Worm (Caenorhabditis elegans): Measurements from ENCODE around the gene ttr-53.

ttr-53 gene

DNA sequence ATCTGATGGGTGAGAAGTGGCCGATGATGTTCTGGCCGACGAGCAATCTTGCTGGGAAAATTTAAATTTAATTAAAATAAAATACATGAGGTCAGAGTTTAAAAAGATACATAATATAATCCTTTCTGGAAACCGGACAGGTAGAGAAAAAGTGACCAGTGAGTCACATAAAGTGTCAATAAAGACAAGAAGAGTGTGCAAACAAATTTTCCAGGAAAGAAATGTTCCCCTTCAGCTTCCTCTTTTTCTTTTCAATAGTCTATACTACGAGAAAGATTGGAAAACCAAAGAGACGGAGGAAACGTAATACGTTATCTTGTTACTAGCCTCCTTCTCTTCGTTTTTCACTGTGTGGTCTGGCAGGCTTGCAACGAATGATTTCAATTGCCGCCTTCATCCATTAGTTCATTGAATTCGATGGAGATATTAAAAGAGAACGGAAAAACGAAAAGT is 7.3 kb upstream of the ttr-53 start, which contains the start of gene tsp-12:
TSS of gene tsp-12 (minus strand) at position 51 of the 453 bp plus-strand sequence.
- TF ChIP-seq snpc-4 (tag; optimal IDR thresholded peaks at IDR 0.05) (peak; percentile 50), nhr-12 (tag; optimal IDR thresholded peaks at IDR 0.05) (no peak), pha-4 (tag; optimal IDR thresholded peaks at IDR 0.05) (peak; percentile 63), mml-1 (tag; optimal IDR thresholded peaks at IDR 0.05) (no peak)

DNA sequence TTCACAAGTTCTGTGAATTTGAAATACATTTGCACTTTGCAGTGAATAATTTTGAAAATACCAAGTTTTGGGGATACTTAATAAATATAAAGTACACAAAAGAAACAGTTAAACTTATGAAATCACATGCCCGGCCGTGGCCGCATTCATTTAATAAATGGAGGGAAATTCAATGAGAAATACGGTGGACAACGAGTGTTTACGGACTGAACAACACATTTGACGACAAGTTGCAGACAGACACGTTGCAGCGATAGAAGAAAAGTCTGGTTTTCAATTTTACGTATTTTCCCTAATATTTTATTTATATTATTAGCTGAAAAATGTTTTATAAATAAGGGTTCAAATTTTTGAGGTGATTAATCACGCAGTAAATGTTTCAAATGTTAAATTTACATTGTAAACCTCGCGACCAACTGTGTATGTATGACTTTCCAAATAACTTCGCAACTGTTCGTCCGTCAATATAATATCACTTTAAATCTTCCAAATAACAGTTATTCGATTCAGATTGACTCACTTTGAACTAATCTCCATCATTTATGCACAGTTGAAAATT is 6.3 kb upstream of the ttr-53 start, which contains the start of gene copg-1:
TSS of gene copg-1 (plus strand) at position 509 of the 559 bp plus-strand sequence.
- no peak for TF ChIP-seq R02D3.7 (tag; optimal IDR thresholded peaks at IDR 0.05)
- TF ChIP-seq ama-1 (optimal IDR thresholded peaks at IDR 0.05): no peak
- TF ChIP-seq nhr-12 (tag; optimal IDR thresholded peaks at IDR 0.05): no peak
- peak; percentile 43 for TF ChIP-seq lin-15B (tag; optimal IDR thresholded peaks at IDR 0.05)
- no peak for TF ChIP-seq jun-1 (tag; optimal IDR thresholded peaks at IDR 0.05)
- TF ChIP-seq hmg-11 (tag; optimal IDR thresholded peaks at IDR 0.05): peak; percentile 75
- no peak for TF ChIP-seq eor-1 (tag; optimal IDR thresholded peaks at IDR 0.05)
- no peak for TF ChIP-seq fkh-10 (GFP tag; optimal IDR thresholded peaks at IDR 0.05)
- TF ChIP-seq pha-4 (tag; optimal IDR thresholded peaks at IDR 0.05): peak; percentile 66
- no peak for TF ChIP-seq nhr-67 (tag; optimal IDR thresholded peaks at IDR 0.05)
- peak; percentile 51 for TF ChIP-seq snpc-4 (tag; optimal IDR thresholded peaks at IDR 0.05)
- TF ChIP-seq elt-1 (tag; optimal IDR thresholded peaks at IDR 0.05): no peak
- no peak for TF ChIP-seq ceh-82 (tag; optimal IDR thresholded peaks at IDR 0.05)
- peak; percentile 31 for TF ChIP-seq nhr-43 (tag; optimal IDR thresholded peaks at IDR 0.05; ENCODE audit: poor library complexity, severe bottlenecking)
- TF ChIP-seq nhr-23 (tag; optimal IDR thresholded peaks at IDR 0.05): peak; percentile 63
- TF ChIP-seq tbx-2 (tag; optimal IDR thresholded peaks at IDR 0.05): no peak
- TF ChIP-seq unc-39 (tag; optimal IDR thresholded peaks at IDR 0.05): no peak
- no peak for TF ChIP-seq ztf-11 (tag; optimal IDR thresholded peaks at IDR 0.05)
- TF ChIP-seq ceh-9 (tag; optimal IDR thresholded peaks at IDR 0.05): no peak
- TF ChIP-seq fkh-2 (tag; optimal IDR thresholded peaks at IDR 0.05): no peak
- no peak for TF ChIP-seq sea-2 (GFP tag; optimal IDR thresholded peaks at IDR 0.05)
- no peak for TF ChIP-seq fos-1 (tag; optimal IDR thresholded peaks at IDR 0.05)
- no peak for TF ChIP-seq ceh-16 (tag; optimal IDR thresholded peaks at IDR 0.05)
- peak; percentile 19 for TF ChIP-seq pqm-1 (tag; optimal IDR thresholded peaks at IDR 0.05)
- TF ChIP-seq nhr-76 (tag; optimal IDR thresholded peaks at IDR 0.05): no peak
- TF ChIP-seq nhr-11 (tag; optimal IDR thresholded peaks at IDR 0.05): no peak
- no peak for TF ChIP-seq lsy-12 (tag; optimal IDR thresholded peaks at IDR 0.05)
- no peak for TF ChIP-seq aly-2 (tag; optimal IDR thresholded peaks at IDR 0.05)
- no peak for TF ChIP-seq mml-1 (tag; optimal IDR thresholded peaks at IDR 0.05)
- no peak for TF ChIP-seq egl-5 (tag; optimal IDR thresholded peaks at IDR 0.05)
- TF ChIP-seq nhr-28 (tag; optimal IDR thresholded peaks at IDR 0.05): no peak
- TF ChIP-seq mdl-1 (tag; optimal IDR thresholded peaks at IDR 0.05): no peak
- TF ChIP-seq ZK546.5 (tag; optimal IDR thresholded peaks at IDR 0.05): no peak
- no peak for TF ChIP-seq zag-1 (tag; optimal IDR thresholded peaks at IDR 0.05)
- no peak for TF ChIP-seq ceh-28 (tag; optimal IDR thresholded peaks at IDR 0.05)
- no peak for TF ChIP-seq skn-1 (tag; optimal IDR thresholded peaks at IDR 0.05)
- no peak for TF ChIP-seq nhr-237 (tag; optimal IDR thresholded peaks at IDR 0.05)
- TF ChIP-seq lin-39 (tag; optimal IDR thresholded peaks at IDR 0.05): no peak
- TF ChIP-seq elt-3 (tag; optimal IDR thresholded peaks at IDR 0.05): no peak
- TF ChIP-seq unc-62 (GFP tag; optimal IDR thresholded peaks at IDR 0.05): no peak
- no peak for TF ChIP-seq ztf-4 (tag; optimal IDR thresholded peaks at IDR 0.05)
- peak; percentile 4 for TF ChIP-seq nhr-25 (tag; optimal IDR thresholded peaks at IDR 0.05)
- TF ChIP-seq egl-27 (tag; optimal IDR thresholded peaks at IDR 0.05): no peak
- TF ChIP-seq nfya-1 (tag; optimal IDR thresholded peaks at IDR 0.05; ENCODE audit: insufficient read depth): peak; percentile 77
- no peak for TF ChIP-seq elt-2 (tag; optimal IDR thresholded peaks at IDR 0.05)
- TF ChIP-seq daf-12 (tag; optimal IDR thresholded peaks at IDR 0.05): no peak
- no peak for TF ChIP-seq nhr-77 (tag; optimal IDR thresholded peaks at IDR 0.05)
